Fruit fly (Drosophila melanogaster) whole organism, prepupa: ENCODE data around the gene PIP82.

Experiments
- CG10631 ChIP-seq: fragments of 200-800 bp; sonication (Bioruptor generic); optimal IDR thresholded peaks from 2 replicates; lab custom pipeline; 2016; ENCODE audit warnings: missing biosample characterization, missing genetic modification characterization
- CG10669 ChIP-seq: fragments of 200-800 bp; sonication (Bioruptor generic); optimal IDR thresholded peaks from 3 replicates; lab custom pipeline; 2018; ENCODE audit warnings: missing biosample characterization, mild to moderate bottlenecking, missing genetic modification characterization, moderate library complexity
- CG11294 ChIP-seq: fragments of 200-800 bp; sonication (Bioruptor generic); IDR thresholded peaks from 2 replicates; pipeline ENCODE4 v1.3.6; 2022; ENCODE audit warnings: missing biosample characterization, missing genetic modification characterization
- CG11762 ChIP-seq: fragments of 200-800 bp; sonication (Bioruptor generic); optimal IDR thresholded peaks from 3 replicates; lab custom pipeline; 2016; ENCODE audit warnings: missing biosample characterization, missing genetic modification characterization; ENCODE audit not compliant: insufficient read depth
- CG11902 ChIP-seq: fragments of 200-800 bp; sonication (Bioruptor generic); optimal IDR thresholded peaks from 3 replicates; lab custom pipeline; 2016; ENCODE audit warnings: missing biosample characterization, missing genetic modification characterization
- CG15336 ChIP-seq: fragments of 200-800 bp; sonication (Bioruptor generic); IDR thresholded peaks from 2 replicates; pipeline ENCODE4 v1.3.6; 2022; ENCODE audit warnings: missing biosample characterization, missing genetic modification characterization
- CG3032 ChIP-seq: fragments of 200-800 bp; optimal IDR thresholded peaks from 2 replicates; lab custom pipeline; 2019; ENCODE audit warnings: missing biosample characterization, mild to moderate bottlenecking, missing genetic modification characterization, moderate library complexity
- CG31627 ChIP-seq: fragments of 200-800 bp; sonication (Bioruptor generic); optimal IDR thresholded peaks from 3 replicates; lab custom pipeline; 2016; ENCODE audit warnings: missing biosample characterization, missing genetic modification characterization
- CG34406 ChIP-seq: fragments of 200-800 bp; sonication (Bioruptor generic); optimal IDR thresholded peaks from 3 replicates; lab custom pipeline; 2016; ENCODE audit warnings: missing biosample characterization, missing genetic modification characterization
- CG3919 ChIP-seq: fragments of 200-800 bp; sonication (Bioruptor generic); optimal IDR thresholded peaks from 3 replicates; lab custom pipeline; 2016; ENCODE audit warnings: missing biosample characterization, missing genetic modification characterization
- CG4318 ChIP-seq: fragments of 200-800 bp; sonication (Bioruptor generic); optimal IDR thresholded peaks from 3 replicates; lab custom pipeline; 2017; ENCODE audit warnings: missing biosample characterization, mild to moderate bottlenecking, missing genetic modification characterization
- CG6276 ChIP-seq: fragments of 200-800 bp; sonication (Bioruptor generic); optimal IDR thresholded peaks from 2 replicates; lab custom pipeline; 2017; ENCODE audit warnings: missing biosample characterization, mild to moderate bottlenecking, missing genetic modification characterization
- CG6792 ChIP-seq: fragments of 200-800 bp; sonication (Bioruptor generic); optimal IDR thresholded peaks from 3 replicates; lab custom pipeline; 2016; ENCODE audit warnings: missing biosample characterization, missing genetic modification characterization
- CG6808 ChIP-seq: fragments of 200-800 bp; sonication (Bioruptor generic); optimal IDR thresholded peaks from 3 replicates; lab custom pipeline; 2017; ENCODE audit warnings: missing biosample characterization, missing genetic modification characterization, mild to moderate bottlenecking, moderate library complexity, missing genetic modification reagents
- CG6854 ChIP-seq: fragments of 200-800 bp; sonication (Bioruptor generic); optimal IDR thresholded peaks from 2 replicates; lab custom pipeline; 2017; ENCODE audit warnings: missing biosample characterization, mild to moderate bottlenecking, missing genetic modification characterization
- CG8119 ChIP-seq: fragments of 200-800 bp; sonication (Bioruptor generic); IDR thresholded peaks from 3 replicates; pipeline ENCODE4 v1.3.6; 2022; ENCODE audit warnings: missing biosample characterization, missing genetic modification characterization
- CG8319 ChIP-seq: fragments of 200-800 bp; sonication (Bioruptor generic); optimal IDR thresholded peaks from 3 replicates; lab custom pipeline; 2016; ENCODE audit warnings: missing biosample characterization, missing genetic modification characterization
- CG8632 ChIP-seq: fragments of 200-800 bp; sonication (Bioruptor generic); optimal IDR thresholded peaks from 3 replicates; lab custom pipeline; 2016; ENCODE audit warnings: missing biosample characterization, missing genetic modification characterization
- CG9139 ChIP-seq: fragments of 200-800 bp; sonication (Bioruptor generic); optimal IDR thresholded peaks from 3 replicates; lab custom pipeline; 2017; ENCODE audit warnings: missing biosample characterization, mild to moderate bottlenecking, missing genetic modification characterization
- Eip75B ChIP-seq: fragments of 200-800 bp; sonication (Bioruptor generic); optimal IDR thresholded peaks from 3 replicates; lab custom pipeline; 2016; ENCODE audit warnings: missing biosample characterization, missing genetic modification characterization
- Eip78C ChIP-seq: fragments of 200-800 bp; sonication (Bioruptor generic); peaks from one replicate; lab custom pipeline; 2016; ENCODE audit warnings: missing biosample characterization, missing genetic modification characterization
- Eip93F ChIP-seq: fragments of 200-800 bp; sonication (Bioruptor generic); optimal IDR thresholded peaks from 2 replicates; lab custom pipeline; 2016; ENCODE audit warnings: missing biosample characterization, mild to moderate bottlenecking, missing genetic modification characterization
- Ets21C ChIP-seq: fragments of 200-800 bp; sonication (Bioruptor generic); optimal IDR thresholded peaks from 3 replicates; lab custom pipeline; 2016; ENCODE audit warnings: missing biosample characterization, missing genetic modification characterization
- Ets96B ChIP-seq: fragments of 200-800 bp; optimal IDR thresholded peaks from 2 replicates; lab custom pipeline; 2019; ENCODE audit warnings: missing biosample characterization, mild to moderate bottlenecking, missing genetic modification characterization, moderate library complexity
- Gug ChIP-seq: fragments of 200-800 bp; sonication (Bioruptor generic); IDR thresholded peaks from 2 replicates; pipeline ENCODE4 v1.3.6; 2022; ENCODE audit warnings: missing biosample characterization, missing genetic modification characterization
- Hr38 ChIP-seq: sonication (Bioruptor generic); optimal IDR thresholded peaks from 2 replicates; lab custom pipeline; 2016; ENCODE audit warnings: missing biosample characterization, missing genetic modification characterization
- Hr39 ChIP-seq: fragments of 200-800 bp; sonication (Bioruptor generic); optimal IDR thresholded peaks from 2 replicates; lab custom pipeline; 2016; ENCODE audit warnings: missing biosample characterization, missing genetic modification characterization
- Hr4 ChIP-seq: fragments of 200-800 bp; sonication (Bioruptor generic); optimal IDR thresholded peaks from 3 replicates; lab custom pipeline; 2016; ENCODE audit warnings: missing biosample characterization, missing genetic modification characterization
- Lpt ChIP-seq: fragments of 200-800 bp; sonication (Bioruptor generic); optimal IDR thresholded peaks from 3 replicates; lab custom pipeline; 2016; ENCODE audit warnings: missing biosample characterization, missing genetic modification characterization
- Met ChIP-seq: fragments of 200-800 bp; sonication (Bioruptor generic); optimal IDR thresholded peaks from 3 replicates; lab custom pipeline; 2016; ENCODE audit warnings: missing biosample characterization, missing genetic modification characterization
- Smox ChIP-seq: fragments of 200-800 bp; sonication (Bioruptor generic); optimal IDR thresholded peaks from 3 replicates; lab custom pipeline; 2016; ENCODE audit warnings: missing biosample characterization, missing genetic modification characterization
- Sox102F ChIP-seq: fragments of 200-800 bp; sonication (Bioruptor generic); optimal IDR thresholded peaks from 2 replicates; lab custom pipeline; 2016; ENCODE audit warnings: missing biosample characterization, mild to moderate bottlenecking, missing genetic modification characterization
- Sox15 ChIP-seq: fragments of 200-800 bp; sonication (Bioruptor generic); optimal IDR thresholded peaks from 3 replicates; lab custom pipeline; 2016; ENCODE audit warnings: missing biosample characterization, missing genetic modification characterization
- achi ChIP-seq: fragments of 200-800 bp; sonication (Bioruptor generic); optimal IDR thresholded peaks from 3 replicates; lab custom pipeline; 2016; ENCODE audit warnings: missing biosample characterization, missing genetic modification characterization
- acj6 ChIP-seq: fragments of 200-800 bp; sonication (Bioruptor generic); optimal IDR thresholded peaks from 3 replicates; lab custom pipeline; 2016; ENCODE audit warnings: missing biosample characterization, missing genetic modification characterization
- cyc ChIP-seq: fragments of 200-800 bp; sonication (Bioruptor generic); optimal IDR thresholded peaks from 3 replicates; lab custom pipeline; 2016; ENCODE audit warnings: missing biosample characterization, missing genetic modification characterization
- esn ChIP-seq: fragments of 200-800 bp; sonication (Bioruptor generic); optimal IDR thresholded peaks from 2 replicates; lab custom pipeline; 2016; ENCODE audit warnings: missing biosample characterization, mild to moderate bottlenecking, missing genetic modification characterization, moderate library complexity
- fd59A ChIP-seq: fragments of 200-800 bp; sonication (Bioruptor generic); optimal IDR thresholded peaks from 2 replicates; lab custom pipeline; 2017; ENCODE audit warnings: missing biosample characterization, mild to moderate bottlenecking, missing genetic modification characterization, missing genetic modification reagents
- lz ChIP-seq: fragments of 200-800 bp; sonication (Bioruptor generic); optimal IDR thresholded peaks from 3 replicates; lab custom pipeline; 2016; ENCODE audit warnings: missing biosample characterization, missing genetic modification characterization
- pdm3 ChIP-seq: fragments of 200-800 bp; sonication (Bioruptor generic); optimal IDR thresholded peaks from 3 replicates; lab custom pipeline; 2016; ENCODE audit warnings: missing biosample characterization, missing genetic modification characterization
- salr ChIP-seq, 2 experiments: fragments of 200-800 bp; sonication (Bioruptor generic); optimal IDR thresholded peaks; 3 replicates each; lab custom pipeline; 2016 to 2018; ENCODE audit warnings: missing biosample characterization in 2 of 2, missing genetic modification characterization in 2 of 2, mild to moderate bottlenecking in 1 of 2
- spab ChIP-seq: fragments of 200-800 bp; sonication (Bioruptor generic); optimal IDR thresholded peaks from 2 replicates; lab custom pipeline; 2017; ENCODE audit warnings: missing biosample characterization, mild to moderate bottlenecking, missing genetic modification characterization, missing genetic modification reagents
- svp ChIP-seq: fragments of 200-800 bp; sonication (Bioruptor generic); peaks from one replicate; lab custom pipeline; 2016; ENCODE audit warnings: missing biosample characterization, missing genetic modification characterization
- topi ChIP-seq: fragments of 200-800 bp; sonication (Bioruptor generic); optimal IDR thresholded peaks from 3 replicates; lab custom pipeline; 2016; ENCODE audit warnings: missing biosample characterization, missing genetic modification characterization

Gene PIP82

DNA sequence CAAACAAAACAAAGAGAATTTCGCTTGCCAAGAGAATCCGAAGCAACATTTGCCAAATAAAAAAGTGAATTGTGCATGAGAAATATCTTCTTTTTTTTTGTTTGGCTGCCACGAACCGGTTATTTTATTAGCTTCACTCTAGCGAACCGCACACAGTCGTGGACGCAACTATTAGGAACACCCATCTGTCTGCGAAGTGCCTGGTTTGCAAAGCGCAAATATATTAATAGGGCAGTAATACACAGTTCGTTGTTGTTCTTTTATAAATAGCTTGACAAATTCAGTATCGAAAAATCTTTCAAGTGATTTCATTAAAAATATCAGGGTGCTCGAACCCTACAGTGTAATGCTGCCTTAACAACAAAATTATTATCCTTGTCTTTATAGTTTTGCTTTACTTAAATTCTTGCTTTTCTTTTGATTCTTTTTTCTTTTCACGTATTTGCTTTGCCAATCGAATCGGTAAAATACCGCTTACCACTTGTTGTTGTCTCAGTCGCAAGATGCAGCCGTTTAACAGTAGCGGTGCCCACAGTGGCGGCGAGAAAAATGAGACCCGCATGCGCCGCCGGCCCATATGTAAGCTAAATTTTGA lies 37.9 kb downstream of the PIP82 start (continued):
- TF ChIP-seq CG8119, result peak; percentile 48; the same call in 1 of the 3 replicates
- peak; percentile 85 for TF ChIP-seq Eip78C (GFP tag; lab: Kevin White, UChicago)
- no peak for TF ChIP-seq CG11294
- TF ChIP-seq Eip75B (GFP tag; lab: Kevin White, UChicago), result peak; percentile 19
- TF ChIP-seq cyc, result peak; percentile 36
- peak; percentile 50 for TF ChIP-seq Hr39 (GFP tag; lab: Kevin White, UChicago)
- peak; percentile 55 for TF ChIP-seq Ets21C (GFP tag; lab: Kevin White, UChicago)
- peak; percentile 19 for TF ChIP-seq Sox15 (GFP tag; lab: Kevin White, UChicago)
- TF ChIP-seq CG8319 (GFP tag; lab: Kevin White, UChicago), result peak; percentile 41
- TF ChIP-seq CG15336 (GFP tag; lab: Robert Waterston, UW), result no peak; the same call in 1 of the 2 replicates
- TF ChIP-seq Sox102F (GFP tag; lab: Kevin White, UChicago), result peak; percentile 51
- TF ChIP-seq Eip93F (GFP tag; lab: Kevin White, UChicago), result no peak
- TF ChIP-seq CG11762 (GFP tag; lab: Kevin White, UChicago), result no peak
- peak; percentile 56 for TF ChIP-seq CG31627 (GFP tag; lab: Kevin White, UChicago)
- TF ChIP-seq achi (GFP tag; lab: Kevin White, UChicago), result peak; percentile 45
- TF ChIP-seq salr (GFP tag; optimal IDR thresholded peaks at IDR 0.05; lab: Kevin White, UChicago), result peak in 1 of 2 experiments; percentile 59
- TF ChIP-seq pdm3 (GFP tag; lab: Kevin White, UChicago), result peak; percentile 59
- TF ChIP-seq Smox (GFP tag; lab: Kevin White, UChicago), result peak; percentile 70
- TF ChIP-seq Lpt (GFP tag; lab: Kevin White, UChicago), result peak; percentile 32
- peak; percentile 40 for TF ChIP-seq Hr4 (GFP tag; lab: Kevin White, UChicago)
- TF ChIP-seq CG10669 (GFP tag; lab: Kevin White, UChicago), result no peak
- peak; percentile 65 for TF ChIP-seq CG6276 (GFP tag; lab: Kevin White, UChicago)
- TF ChIP-seq fd59A (GFP tag; lab: Kevin White, UChicago), result peak; percentile 27
- peak; percentile 25 for TF ChIP-seq CG6808 (GFP tag; lab: Kevin White, UChicago)
- TF ChIP-seq, all 60 proteins: peak for 50

DNA sequence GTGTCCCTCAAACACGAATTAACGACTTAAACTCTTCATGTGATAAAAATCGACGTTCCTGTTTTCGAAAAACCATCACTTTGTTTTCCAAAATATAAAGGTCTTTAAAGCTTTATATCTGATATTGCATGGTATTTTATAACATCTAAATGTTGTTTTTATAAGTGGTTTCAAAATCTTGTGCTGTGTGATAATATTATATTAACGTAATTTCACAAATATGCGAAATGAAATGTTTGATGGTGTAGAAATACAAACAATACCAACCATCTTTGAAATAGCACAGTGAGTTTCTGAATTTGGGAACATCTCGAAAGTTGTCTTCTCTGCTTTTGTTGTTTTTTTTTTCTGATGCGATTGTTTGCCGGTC lies 38.5 kb downstream of the PIP82 start:
- TF ChIP-seq CG15336 (GFP tag; lab: Robert Waterston, UW), result peak; percentile 7; the same call in 1 of the 2 replicates
- TF ChIP-seq pdm3 (GFP tag; lab: Kevin White, UChicago), result no peak
- no peak for TF ChIP-seq CG10631
- TF ChIP-seq svp, result peak; percentile 70
- no peak for TF ChIP-seq CG8632
- TF ChIP-seq CG11902, result peak; percentile 12
- peak; percentile 29 for TF ChIP-seq Eip75B (GFP tag; lab: Kevin White, UChicago)
- TF ChIP-seq salr (GFP tag; optimal IDR thresholded peaks at IDR 0.05; lab: Kevin White, UChicago), result no peak
- TF ChIP-seq Ets21C (GFP tag; lab: Kevin White, UChicago), result peak; percentile 42
- peak; percentile 20 for TF ChIP-seq Hr39 (GFP tag; lab: Kevin White, UChicago)
- TF ChIP-seq Sox102F (GFP tag; lab: Kevin White, UChicago), result peak; percentile 17
- no peak for TF ChIP-seq CG11294
- peak; percentile 42 for TF ChIP-seq topi (GFP tag; lab: Kevin White, UChicago)
- TF ChIP-seq CG6808 (GFP tag; lab: Kevin White, UChicago), result peak; percentile 26
- no peak for TF ChIP-seq spab (GFP tag; lab: Kevin White, UChicago)
- TF ChIP-seq Smox (GFP tag; lab: Kevin White, UChicago), result no peak
- TF ChIP-seq CG31627 (GFP tag; lab: Kevin White, UChicago), result peak; percentile 29
- TF ChIP-seq CG6854 (GFP tag; lab: Kevin White, UChicago), result no peak
- TF ChIP-seq CG34406 (GFP tag; lab: Kevin White, UChicago), result no peak
- TF ChIP-seq CG10669 (GFP tag; lab: Kevin White, UChicago), result peak; percentile 97
- peak; percentile 23 for TF ChIP-seq acj6 (GFP tag; lab: Kevin White, UChicago)
- TF ChIP-seq Gug (GFP tag; lab: Robert Waterston, UW), result no peak
- TF ChIP-seq CG3919 (GFP tag; lab: Kevin White, UChicago), result no peak
- no peak for TF ChIP-seq CG11762 (GFP tag; lab: Kevin White, UChicago)
- TF ChIP-seq CG3032 (tag; lab: Kevin White, UChicago), result peak; percentile 5
- TF ChIP-seq CG4318 (GFP tag; lab: Kevin White, UChicago), result no peak
- TF ChIP-seq cyc, result peak; percentile 28
- TF ChIP-seq lz (GFP tag; lab: Kevin White, UChicago), result peak; percentile 27
- TF ChIP-seq Ets96B (tag; lab: Kevin White, UChicago), result no peak
- TF ChIP-seq Hr4 (GFP tag; lab: Kevin White, UChicago), result peak; percentile 30
- no peak for TF ChIP-seq Hr38 (GFP tag; lab: Kevin White, UChicago)
- TF ChIP-seq Sox15 (GFP tag; lab: Kevin White, UChicago), result no peak
- TF ChIP-seq esn (GFP tag; lab: Kevin White, UChicago), result peak; percentile 24
- peak; percentile 49 for TF ChIP-seq Met (GFP tag; lab: Kevin White, UChicago)
- peak; percentile 87 for TF ChIP-seq Eip78C (GFP tag; lab: Kevin White, UChicago)
- TF ChIP-seq CG6792 (GFP tag; lab: Kevin White, UChicago), result no peak
- no peak for TF ChIP-seq CG9139 (GFP tag; lab: Kevin White, UChicago)
